Worm (Caenorhabditis elegans) whole organism, midembryonic: ENCODE results near the gene F08F3.1.
A peak's percentile ranks its signal among the peaks of the same experiment; 100 is the strongest.
"Not testable (repeated sequence)": the region's sequence is repeated elsewhere in the genome, so short reads cannot be mapped to it uniquely, and the experiment has no call there.

Experiments used
- T22C8.4 ChIP-seq: fragments of 200-800 bp; sonication (Bioruptor generic); IDR thresholded peaks from 2 replicates; pipeline ENCODE4 v1.3.6; 2022; ENCODE audit warnings: missing genetic modification characterization, missing compliant biosample characterization
- cog-1 ChIP-seq: sonication (generic microtip); optimal IDR thresholded peaks from 2 replicates; lab custom pipeline; 2016; ENCODE audit warnings: missing genetic modification characterization, missing compliant biosample characterization
- flt-1 ChIP-seq: fragments of 200-800 bp; sonication (Bioruptor generic); IDR thresholded peaks from 2 replicates; pipeline ENCODE4 v1.3.6; 2022; ENCODE audit warnings: missing genetic modification characterization, missing compliant biosample characterization
- klf-2 ChIP-seq: fragments of 200-800 bp; sonication (Bioruptor generic); conservative IDR thresholded peaks from 2 replicates; pipeline ENCODE4 v1.3.6; 2022; ENCODE audit warnings: missing genetic modification reagents, missing genetic modification characterization, missing compliant biosample characterization
- med-1 ChIP-seq: sonication (generic microtip); optimal IDR thresholded peaks from 2 replicates; lab custom pipeline; 2017; ENCODE audit warnings: missing genetic modification characterization, mild to moderate bottlenecking, missing compliant biosample characterization, antibody characterized with exemption, missing genetic modification reagents; ENCODE audit not compliant: insufficient read depth
- ref-1 ChIP-seq: fragments of 200-800 bp; sonication (Bioruptor generic); conservative IDR thresholded peaks from 2 replicates; pipeline ENCODE4 v1.3.6; 2022; ENCODE audit warnings: missing genetic modification reagents, missing genetic modification characterization, missing compliant biosample characterization
- tab-1 ChIP-seq: fragments of 200-800 bp; sonication (Bioruptor generic); IDR thresholded peaks from 2 replicates; pipeline ENCODE4 v1.3.6; 2022; ENCODE audit warnings: missing genetic modification characterization, missing compliant biosample characterization
- ztf-23 ChIP-seq: fragments of 200-800 bp; sonication (Bioruptor generic); IDR thresholded peaks from 2 replicates; pipeline ENCODE4 v1.3.6; 2022; ENCODE audit warnings: missing genetic modification reagents, missing genetic modification characterization, missing compliant biosample characterization
- ztf-29 ChIP-seq: fragments of 200-800 bp; sonication (Bioruptor generic); IDR thresholded peaks from 2 replicates; pipeline ENCODE4 v1.3.6; 2022; ENCODE audit warnings: missing genetic modification reagents, missing genetic modification characterization, missing compliant biosample characterization

F08F3.1 gene

ce11 chrV:5453615-5454014, 7.7 kb downstream of the F08F3.1 start, which contains the start of gene glc-3:
TSS of gene glc-3 (minus strand) at chrV:5453715.
- TF ChIP-seq cog-1 (tag; lab: Kevin White, UChicago): no peak

ce11 chrV:5454955-5455354, 9.0 kb downstream of the F08F3.1 start:
- TF ChIP-seq ref-1 (GFP tag; lab: Robert Waterston, UW) (no peak), klf-2 (no peak), ztf-29 (GFP tag; lab: Robert Waterston, UW) (no peak), T22C8.4 (no peak), flt-1 (GFP tag; lab: Robert Waterston, UW) (no peak), cog-1 (tag; lab: Kevin White, UChicago) (no peak)

ce11 chrV:5459806-5460205, 13.9 kb downstream of the F08F3.1 start, which contains the start of gene ZC317.2:
TSS of gene ZC317.2 (plus strand) at chrV:5460106.
- TF ChIP-seq ztf-23 (GFP tag; lab: Robert Waterston, UW): no peak
- TF ChIP-seq tab-1 (GFP tag; lab: Robert Waterston, UW): no peak
- no peak for TF ChIP-seq flt-1 (GFP tag; lab: Robert Waterston, UW)
- no peak for TF ChIP-seq cog-1 (tag; lab: Kevin White, UChicago)
- no peak for TF ChIP-seq med-1
- TF ChIP-seq klf-2: no peak
- no peak for TF ChIP-seq ref-1 (GFP tag; lab: Robert Waterston, UW)
- TF ChIP-seq T22C8.4: no peak
- TF ChIP-seq ztf-29 (GFP tag; lab: Robert Waterston, UW): no peak

- no peak for TF ChIP-seq med-1
- no peak for TF ChIP-seq ref-1 (GFP tag; lab: Robert Waterston, UW)
Measured at ce11 chrV:5462894-5463293, 17.0 kb downstream of the F08F3.1 start, which contains the start of gene srg-67. TSS of gene srg-67 (minus strand) at chrV:5462994.

ce11 chrV:5465335-5465734, 19.4 kb downstream of the F08F3.1 start, which contains the start of gene srg-68:
TSS of gene srg-68 (minus strand) at chrV:5465435.
- TF ChIP-seq cog-1 (tag; lab: Kevin White, UChicago) (no peak), flt-1 (GFP tag; lab: Robert Waterston, UW) (no peak), med-1 (no peak), klf-2 (no peak), ztf-29 (GFP tag; lab: Robert Waterston, UW) (no peak), tab-1 (GFP tag; lab: Robert Waterston, UW) (no peak), ref-1 (GFP tag; lab: Robert Waterston, UW) (no peak), ztf-23 (GFP tag; lab: Robert Waterston, UW) (no peak), T22C8.4 (no peak)

- TF ChIP-seq ztf-23 (GFP tag; lab: Robert Waterston, UW); T22C8.4; med-1: not testable (repeated sequence)
Measured at ce11 chrV:5468489-5468888, 22.6 kb downstream of the F08F3.1 start, which contains the start of gene ZC317.6. TSS of gene ZC317.6 (minus strand) at chrV:5468589.

- not testable (repeated sequence) for TF ChIP-seq klf-2; cog-1 (tag; lab: Kevin White, UChicago); ztf-23 (GFP tag; lab: Robert Waterston, UW)
Measured at ce11 chrV:5470930-5471329, 25.0 kb downstream of the F08F3.1 start, which contains the start of gene ZC317.7. TSS of gene ZC317.7 (minus strand) at chrV:5471030.

ce11 chrV:5477719-5478118, 31.8 kb downstream of the F08F3.1 start:
- no peak for TF ChIP-seq ztf-29 (GFP tag; lab: Robert Waterston, UW)
- no peak for TF ChIP-seq ztf-23 (GFP tag; lab: Robert Waterston, UW)
- peak; percentile 76 for TF ChIP-seq T22C8.4
- TF ChIP-seq med-1: no peak
- TF ChIP-seq klf-2: no peak

ce11 chrV:5482315-5482714, 36.4 kb downstream of the F08F3.1 start, which contains the start of gene srg-66:
TSS of gene srg-66 (minus strand) at chrV:5482415.
- TF ChIP-seq ztf-29 (GFP tag; lab: Robert Waterston, UW) (no peak), ztf-23 (GFP tag; lab: Robert Waterston, UW) (no peak), cog-1 (tag; lab: Kevin White, UChicago) (no peak), klf-2 (no peak), med-1 (no peak), flt-1 (GFP tag; lab: Robert Waterston, UW) (no peak)

ce11 chrV:5484866-5485265, 38.9 kb downstream of the F08F3.1 start, which contains the start of gene srg-65:
TSS of gene srg-65 (minus strand) at chrV:5484966.
- TF ChIP-seq ztf-23 (GFP tag; lab: Robert Waterston, UW) (no peak), tab-1 (GFP tag; lab: Robert Waterston, UW) (no peak), klf-2 (no peak), ztf-29 (GFP tag; lab: Robert Waterston, UW) (no peak), ref-1 (GFP tag; lab: Robert Waterston, UW) (no peak), cog-1 (tag; lab: Kevin White, UChicago) (no peak), flt-1 (GFP tag; lab: Robert Waterston, UW) (no peak), med-1 (no peak), T22C8.4 (no peak)

ce11 chrV:5487180-5487579, 41.2 kb downstream of the F08F3.1 start:
- TF ChIP-seq ztf-29 (GFP tag; lab: Robert Waterston, UW) (no peak), ztf-23 (GFP tag; lab: Robert Waterston, UW) (no peak), klf-2 (no peak), ref-1 (GFP tag; lab: Robert Waterston, UW) (no peak), flt-1 (GFP tag; lab: Robert Waterston, UW) (no peak), tab-1 (GFP tag; lab: Robert Waterston, UW) (no peak), cog-1 (tag; lab: Kevin White, UChicago) (no peak), T22C8.4 (no peak), med-1 (no peak)
